Fruit fly (Drosophila melanogaster): ENCODE results near the gene Aven.

Gene Aven

dm6 chrX:12629564-12629963 is at the start of gene Aven, which contains the start of gene CG2540 (continued):
- TF ChIP-seq bcd (GFP tag; optimal IDR thresholded peaks at IDR 0.05) = peak; percentile 80
- TF ChIP-seq unpg (GFP tag; optimal IDR thresholded peaks at IDR 0.05) = peak; percentile 86
- peak; percentile 2 to 89 for TF ChIP-seq Hr51 (GFP tag; optimal IDR thresholded peaks at IDR 0.05)
- TF ChIP-seq CG43689 (GFP tag; IDR thresholded peaks at IDR 0.05) = no peak
- TF ChIP-seq HmgD (GFP tag; optimal IDR thresholded peaks at IDR 0.05) = no peak
- peak; percentile 67 for TF ChIP-seq stwl (tag; optimal IDR thresholded peaks at IDR 0.05)
- TF ChIP-seq nau (GFP tag; optimal IDR thresholded peaks at IDR 0.05) = no peak
- TF ChIP-seq CrebB (tag; optimal IDR thresholded peaks at IDR 0.05) = peak; percentile 33
- TF ChIP-seq rib (GFP tag; IDR thresholded peaks at IDR 0.05) = 0 out of 2 replicates have a peak, but pooled peaks have one; percentile 63
- TF ChIP-seq Nf-YA (GFP tag; IDR thresholded peaks at IDR 0.05) = no peak
- peak; percentile 85 for TF ChIP-seq NfI (GFP tag; optimal IDR thresholded peaks at IDR 0.05)
- TF ChIP-seq tin (GFP tag; optimal IDR thresholded peaks at IDR 0.05) = peak; percentile 76
- TF ChIP-seq gt (GFP tag; IDR thresholded peaks at IDR 0.05) = no peak
- peak; percentile 72 for TF ChIP-seq ATbp (GFP tag; optimal IDR thresholded peaks at IDR 0.05)
- peak; percentile 77 for TF ChIP-seq oc (tag; optimal IDR thresholded peaks at IDR 0.05)
- TF ChIP-seq zfh1 (GFP tag; IDR thresholded peaks at IDR 0.05) = 0 out of 3 replicates have a peak, but pooled peaks have one; percentile 22
- no peak for TF ChIP-seq sim (GFP tag; IDR thresholded peaks at IDR 0.05)
- peak; percentile 80 for TF ChIP-seq CG1233 (GFP tag; optimal IDR thresholded peaks at IDR 0.05)
- peak; percentile 92 for TF ChIP-seq Fer1 (GFP tag; optimal IDR thresholded peaks at IDR 0.05)
- TF ChIP-seq CG6689 (GFP tag; IDR thresholded peaks at IDR 0.05) = peak; percentile 59; the same call in 1 of the 2 replicates
- peak; percentile 87 for TF ChIP-seq Meics (GFP tag; optimal IDR thresholded peaks at IDR 0.05)
- peak; percentile 92 for TF ChIP-seq CG17829 (tag; optimal IDR thresholded peaks at IDR 0.05)
- TF ChIP-seq lbe (GFP tag; optimal IDR thresholded peaks at IDR 0.05) = peak; percentile 67
- no peak for TF ChIP-seq ase (GFP tag; IDR thresholded peaks at IDR 0.05)
- peak; percentile 67 for TF ChIP-seq Asciz (GFP tag; optimal IDR thresholded peaks at IDR 0.05)
- TF ChIP-seq CG6791 (GFP tag; IDR thresholded peaks at IDR 0.05; ENCODE audit: partially characterized antibody) = no peak
- peak; percentile 78 for TF ChIP-seq Dek (tag; optimal IDR thresholded peaks at IDR 0.05)
- peak; percentile 77 for TF ChIP-seq CG15514 (GFP tag; optimal IDR thresholded peaks at IDR 0.05)
- no peak for TF ChIP-seq Lim3 (GFP tag; IDR thresholded peaks at IDR 0.05)
- TF ChIP-seq CG3995 (GFP tag; optimal IDR thresholded peaks at IDR 0.05) = no peak
- TF ChIP-seq dm (GFP tag; optimal IDR thresholded peaks at IDR 0.05) = no peak
- peak; percentile 78 for TF ChIP-seq Ptx1 (GFP tag; IDR thresholded peaks at IDR 0.05)
- peak; percentile 72 for TF ChIP-seq Deaf1 (tag; optimal IDR thresholded peaks at IDR 0.05)
- no peak for TF ChIP-seq chif (GFP tag; optimal IDR thresholded peaks at IDR 0.05)
- TF ChIP-seq CG18619 (GFP tag; optimal IDR thresholded peaks at IDR 0.05) = peak; percentile 81
- no peak for TF ChIP-seq Atf3 (GFP tag; optimal IDR thresholded peaks at IDR 0.05)
- peak; percentile 28 for TF ChIP-seq CG31388 (GFP tag; optimal IDR thresholded peaks at IDR 0.05)
- TF ChIP-seq en (GFP tag; optimal IDR thresholded peaks at IDR 0.05) = no peak
- TF ChIP-seq CG14441 (GFP tag; IDR thresholded peaks at IDR 0.05) = no peak
- TF ChIP-seq CG18011 (GFP tag; optimal IDR thresholded peaks at IDR 0.05) = peak; percentile 24
- no peak for TF ChIP-seq CG4854 (GFP tag; optimal IDR thresholded peaks at IDR 0.05)
- no peak for TF ChIP-seq z (GFP tag; IDR thresholded peaks at IDR 0.05)
- TF ChIP-seq hkb (optimal IDR thresholded peaks at IDR 0.05) = no peak
- peak; percentile 77 for TF ChIP-seq hkb (GFP tag; IDR thresholded peaks at IDR 0.05)
- TF ChIP-seq CG1529 (GFP tag; optimal IDR thresholded peaks at IDR 0.05) = peak; percentile 68
- TF ChIP-seq CG16815 (GFP tag; optimal IDR thresholded peaks at IDR 0.05) = peak; percentile 37
- peak; percentile 42 for TF ChIP-seq CG13287 (GFP tag; IDR thresholded peaks at IDR 0.05; ENCODE audit: partially characterized antibody)
- peak; percentile 75 for TF ChIP-seq fd3F (GFP tag; optimal IDR thresholded peaks at IDR 0.05)
- peak; percentile 33 for TF ChIP-seq CG4707 (GFP tag; optimal IDR thresholded peaks at IDR 0.05)
- TF ChIP-seq bbx (GFP tag; IDR thresholded peaks at IDR 0.05; ENCODE audit: partially characterized antibody) = no peak
- TF ChIP-seq grau (tag; optimal IDR thresholded peaks at IDR 0.05) = peak; percentile 90
